Worm (Caenorhabditis elegans): ENCODE results near the gene Y113G7A.14.

- TF ChIP-seq ceh-27 (GFP tag; optimal IDR thresholded peaks at IDR 0.05): no peak
- TF ChIP-seq K12H6.12 (tag; optimal IDR thresholded peaks at IDR 0.05): no peak
- no peak for TF ChIP-seq nhr-90 (tag; optimal IDR thresholded peaks at IDR 0.05)
Observed at ce11 chrV:20094908-20095307, 43.3 kb downstream of the Y113G7A.14 start, which contains the start of gene nlp-69.
